Worm (Caenorhabditis elegans) whole organism, L3 larva: ENCODE data around the gene lin-5.

Experiments
- R02D3.7 ChIP-seq: fragments of 150-350 bp; optimal IDR thresholded peaks from 2 replicates; lab custom pipeline; 2014; ENCODE audit warnings: missing biosample characterization, missing genetic modification characterization
- aly-2 ChIP-seq: fragments of 150-350 bp; optimal IDR thresholded peaks from 2 replicates; lab custom pipeline; 2014; ENCODE audit warnings: missing biosample characterization, missing genetic modification characterization
- ceh-28 ChIP-seq: fragments of 150-350 bp; optimal IDR thresholded peaks from 2 replicates; lab custom pipeline; 2014; ENCODE audit warnings: missing biosample characterization, missing genetic modification reagents, missing genetic modification characterization
- ceh-82 ChIP-seq: fragments of 150-350 bp; optimal IDR thresholded peaks from 2 replicates; lab custom pipeline; 2014; ENCODE audit warnings: missing biosample characterization, missing genetic modification characterization
- daf-12 ChIP-seq: fragments of 150-350 bp; optimal IDR thresholded peaks from 2 replicates; lab custom pipeline; 2014; ENCODE audit warnings: missing biosample characterization, missing genetic modification reagents, missing genetic modification characterization
- egl-5 ChIP-seq: fragments of 150-350 bp; optimal IDR thresholded peaks from 2 replicates; lab custom pipeline; 2017; ENCODE audit warnings: missing biosample characterization, missing genetic modification reagents, missing genetic modification characterization, inconsistent platforms
- elt-1 ChIP-seq: fragments of 150-350 bp; optimal IDR thresholded peaks from 2 replicates; lab custom pipeline; 2014; ENCODE audit warnings: missing biosample characterization, missing genetic modification characterization
- elt-2 ChIP-seq: sonication (generic microtip); optimal IDR thresholded peaks from 2 replicates; lab custom pipeline; 2016; ENCODE audit warnings: missing genetic modification reagents, mild to moderate bottlenecking, missing genetic modification characterization, missing compliant biosample characterization
- elt-3 ChIP-seq, 3 experiments: fragments of 150-350 bp in 1 of 3; sonication (generic microtip) in 2 of 3; optimal IDR thresholded peaks; 2 replicates in 2 of 3; 4 replicates in 1 of 3; lab custom pipeline; 2014 to 2017; ENCODE audit warnings: missing biosample characterization in 3 of 3, missing genetic modification characterization in 3 of 3
- fkh-10 ChIP-seq: sonication (generic microtip); optimal IDR thresholded peaks from 2 replicates; lab custom pipeline; 2017; ENCODE audit warnings: missing biosample characterization, missing genetic modification reagents, missing genetic modification characterization
- fkh-2 ChIP-seq: fragments of 150-350 bp; optimal IDR thresholded peaks from 2 replicates; lab custom pipeline; 2014; ENCODE audit warnings: missing biosample characterization, missing genetic modification reagents, missing genetic modification characterization
- hmg-11 ChIP-seq: sonication (generic microtip); optimal IDR thresholded peaks from 2 replicates; lab custom pipeline; 2016; ENCODE audit warnings: missing genetic modification characterization, missing compliant biosample characterization
- lin-15B ChIP-seq: fragments of 150-350 bp; optimal IDR thresholded peaks from 2 replicates; lab custom pipeline; 2014; ENCODE audit warnings: missing biosample characterization, missing genetic modification characterization
- lin-39 ChIP-seq: fragments of 150-350 bp; optimal IDR thresholded peaks from 2 replicates; lab custom pipeline; 2018; ENCODE audit warnings: missing biosample characterization, missing genetic modification reagents, missing genetic modification characterization
- lsy-12 ChIP-seq: sonication (generic microtip); optimal IDR thresholded peaks from 2 replicates; lab custom pipeline; 2016; ENCODE audit warnings: mild to moderate bottlenecking, missing genetic modification characterization, missing compliant biosample characterization
- mdl-1 ChIP-seq: fragments of 150-350 bp; optimal IDR thresholded peaks from 2 replicates; lab custom pipeline; 2014; ENCODE audit warnings: missing biosample characterization, missing genetic modification characterization
- mml-1 ChIP-seq: fragments of 150-350 bp; sonication (generic microtip); optimal IDR thresholded peaks from 3 replicates; lab custom pipeline; 2014; ENCODE audit warnings: missing biosample characterization, missing genetic modification characterization
- nfya-1 ChIP-seq: sonication (generic microtip); optimal IDR thresholded peaks from 2 replicates; lab custom pipeline; 2017; ENCODE audit warnings: missing genetic modification characterization, mild to moderate bottlenecking, missing compliant biosample characterization, antibody characterized with exemption, moderate library complexity; ENCODE audit not compliant: insufficient read depth
- nhr-23 ChIP-seq: fragments of 150-350 bp; optimal IDR thresholded peaks from 2 replicates; lab custom pipeline; 2014; ENCODE audit warnings: missing biosample characterization, missing genetic modification reagents, missing genetic modification characterization
- nhr-25 ChIP-seq: sonication (generic microtip); optimal IDR thresholded peaks from 2 replicates; lab custom pipeline; 2017; ENCODE audit warnings: missing biosample characterization, missing genetic modification characterization
- nhr-28 ChIP-seq: fragments of 150-350 bp; optimal IDR thresholded peaks from 2 replicates; lab custom pipeline; 2014; ENCODE audit warnings: missing biosample characterization, missing genetic modification characterization
- nhr-77 ChIP-seq: fragments of 150-350 bp; optimal IDR thresholded peaks from 2 replicates; lab custom pipeline; 2014; ENCODE audit warnings: missing biosample characterization, missing genetic modification characterization
- pha-4 ChIP-seq: fragments of 150-350 bp; optimal IDR thresholded peaks from 2 replicates; lab custom pipeline; 2014; ENCODE audit warnings: missing biosample characterization, missing genetic modification reagents, missing genetic modification characterization
- pqm-1 ChIP-seq: fragments of 150-350 bp; optimal IDR thresholded peaks from 2 replicates; lab custom pipeline; 2017; ENCODE audit warnings: missing biosample characterization, missing genetic modification characterization, inconsistent platforms
- sea-2 ChIP-seq: fragments of 150-350 bp; sonication (generic microtip); optimal IDR thresholded peaks from 4 replicates; lab custom pipeline; 2014; ENCODE audit warnings: missing biosample characterization, missing genetic modification reagents, missing genetic modification characterization
- skn-1 ChIP-seq: fragments of 150-350 bp; optimal IDR thresholded peaks from 2 replicates; lab custom pipeline; 2014; ENCODE audit warnings: missing biosample characterization, missing genetic modification characterization
- snpc-4 ChIP-seq: fragments of 150-350 bp; optimal IDR thresholded peaks from 2 replicates; lab custom pipeline; 2014; ENCODE audit warnings: missing biosample characterization, missing genetic modification characterization
- unc-39 ChIP-seq: sonication (generic microtip); optimal IDR thresholded peaks from 4 replicates; lab custom pipeline; 2017; ENCODE audit warnings: missing biosample characterization, missing genetic modification characterization
- unc-62 ChIP-seq: fragments of 150-350 bp; sonication (generic microtip); optimal IDR thresholded peaks from 4 replicates; lab custom pipeline; 2014; ENCODE audit warnings: missing biosample characterization, missing genetic modification reagents, missing genetic modification characterization
- zag-1 ChIP-seq: fragments of 150-350 bp; optimal IDR thresholded peaks from 2 replicates; lab custom pipeline; 2014; ENCODE audit warnings: missing biosample characterization, missing genetic modification characterization
- ztf-11 ChIP-seq: fragments of 150-350 bp; optimal IDR thresholded peaks from 2 replicates; lab custom pipeline; 2014; ENCODE audit warnings: missing biosample characterization, missing genetic modification characterization
- ztf-4 ChIP-seq: fragments of 150-350 bp; optimal IDR thresholded peaks from 2 replicates; lab custom pipeline; 2014; ENCODE audit warnings: missing biosample characterization, missing genetic modification characterization

The lin-5 gene

DNA sequence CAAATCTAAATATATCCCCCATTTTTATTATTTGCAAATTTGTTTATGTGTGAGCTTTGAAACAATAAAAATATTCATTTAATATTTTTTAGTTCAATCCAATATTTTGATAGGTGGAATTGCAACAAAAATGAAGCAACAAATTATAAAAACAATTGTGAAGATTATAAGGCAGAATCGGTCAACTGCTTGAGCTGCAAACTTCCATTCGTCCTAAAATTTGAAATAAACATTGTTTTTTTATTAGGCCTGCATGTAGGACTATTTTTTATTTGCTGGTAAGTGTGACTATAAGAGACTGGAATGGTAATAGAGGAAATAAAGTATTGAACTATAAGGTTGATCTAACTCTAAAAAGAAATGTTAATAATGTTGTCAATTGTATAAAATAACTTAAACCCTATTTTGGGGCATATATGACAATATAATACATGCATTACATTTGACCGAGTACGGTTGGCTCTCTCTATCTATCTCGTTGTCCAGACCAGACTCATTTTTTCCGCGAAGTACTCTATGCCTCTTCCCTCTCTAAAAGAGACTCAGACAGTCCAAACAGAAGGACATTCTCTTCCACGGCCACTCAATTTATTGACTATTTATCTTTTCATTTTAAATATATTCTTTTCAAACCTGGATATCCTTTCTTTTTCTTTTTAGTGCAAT lies 14.7 kb upstream of the lin-5 start, which contains the start of gene T09A5.4:
Gene T09A5.4 (plus strand): TSS at position 616 of the 666 bp plus-strand sequence.
- TF ChIP-seq nfya-1 (peak; percentile 30), pha-4 (peak; percentile 35), fkh-2 (tag; lab: Kevin White, UChicago) (no peak)

DNA sequence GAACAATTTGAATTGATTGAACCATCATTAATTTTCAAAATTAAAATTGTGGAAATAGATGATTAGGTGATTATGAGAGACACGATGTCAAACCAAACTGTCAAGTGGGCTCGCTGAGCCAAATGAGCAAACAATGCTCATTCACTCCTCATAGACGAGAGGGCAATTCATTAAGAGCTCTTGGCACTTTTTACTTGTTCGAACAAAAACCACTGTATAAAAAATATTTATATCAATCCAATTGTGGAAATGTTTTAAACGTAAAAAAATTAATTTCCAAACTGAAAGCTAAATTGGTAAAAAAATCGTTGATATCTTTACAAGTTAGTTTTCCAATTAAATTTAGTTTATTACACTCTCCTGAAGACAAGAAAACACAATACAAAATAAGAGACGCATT lies 10.7 kb upstream of the lin-5 start, which contains the start of gene acr-7:
Gene acr-7 (minus strand): TSS at position 101 of the 400 bp plus-strand sequence.
- TF ChIP-seq elt-1 (no peak), nfya-1 (no peak), aly-2 (tag; lab: Kevin White, UChicago) (no peak), ceh-28 (tag; lab: Kevin White, UChicago) (no peak), snpc-4 (tag; lab: Kevin White, UChicago) (no peak), lin-15B (tag; lab: Kevin White, UChicago) (no peak)

DNA sequence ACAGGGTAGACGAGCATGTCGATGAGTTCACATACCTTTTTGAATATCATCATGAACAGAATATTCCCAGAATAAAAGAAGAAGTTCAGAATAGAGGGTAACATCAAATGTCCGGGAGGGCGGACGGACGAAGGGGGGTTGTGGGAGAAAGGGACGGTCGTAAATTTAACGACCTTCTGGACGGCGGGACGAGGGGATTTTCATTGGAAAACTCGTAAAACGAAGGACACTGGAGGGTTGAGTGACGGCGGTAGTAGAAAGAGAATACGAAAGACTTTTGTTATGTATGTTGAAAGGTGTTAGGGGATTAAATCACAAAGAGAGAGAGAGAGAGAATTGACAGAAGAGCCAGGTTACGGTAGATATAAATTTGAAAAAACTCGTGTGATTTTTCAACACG lies 9.8 kb upstream of the lin-5 start:
- TF ChIP-seq egl-5 (peak; percentile 98), nhr-25 (tag; lab: Kevin White, UChicago) (peak; percentile 19), R02D3.7 (tag; lab: Kevin White, UChicago) (no peak)

DNA sequence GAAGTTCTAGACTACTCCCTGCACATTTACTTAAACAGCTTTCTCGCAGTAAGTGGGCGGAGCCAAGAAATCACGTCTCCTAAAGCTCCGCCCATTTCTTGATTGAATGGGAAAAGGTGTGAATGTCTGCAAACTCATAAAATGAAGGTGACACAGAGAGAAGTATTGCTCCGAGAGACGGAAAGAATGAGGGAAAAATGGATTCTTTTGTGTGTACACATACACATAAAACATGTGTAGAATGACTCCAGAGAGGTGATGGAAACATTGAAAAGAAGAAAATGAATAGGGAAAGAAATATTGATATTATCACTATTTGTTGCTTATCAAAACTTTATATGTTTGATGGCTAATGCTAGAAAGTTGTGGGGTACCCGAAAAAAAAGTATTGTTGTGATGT lies 8.9 kb upstream of the lin-5 start:
- TF ChIP-seq pha-4, result peak; percentile 62
- TF ChIP-seq elt-2, result peak; percentile 50
- peak; percentile 75 for TF ChIP-seq egl-5
- TF ChIP-seq mdl-1 (tag; lab: Kevin White, UChicago), result no peak

DNA sequence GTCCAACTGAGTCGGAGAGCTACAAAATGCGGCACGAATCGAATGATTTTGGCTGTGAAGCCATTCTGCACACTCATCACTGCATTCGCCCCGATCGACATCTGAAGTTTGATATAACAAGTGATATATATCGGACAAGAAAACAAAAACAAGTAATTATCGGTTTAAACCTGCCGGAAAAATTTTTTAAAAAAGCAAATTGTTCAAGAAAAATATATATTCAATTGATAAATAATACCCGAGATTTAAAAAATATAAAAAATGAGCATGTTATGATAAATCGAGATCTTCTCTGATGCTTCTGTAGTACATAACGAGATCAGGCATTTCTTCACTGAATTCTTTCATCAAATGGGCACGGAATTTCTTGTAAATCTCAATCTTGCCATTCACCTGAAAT lies 6.7 kb upstream of the lin-5 start, which contains the start of gene T09A5.5:
Gene T09A5.5 (minus strand): TSS at position 101 of the 400 bp plus-strand sequence.
- TF ChIP-seq ztf-11 (tag; lab: Kevin White, UChicago) (no peak), R02D3.7 (tag; lab: Kevin White, UChicago) (no peak), pqm-1 (no peak), ztf-4 (tag; lab: Kevin White, UChicago) (no peak), fkh-2 (tag; lab: Kevin White, UChicago) (no peak), mdl-1 (tag; lab: Kevin White, UChicago) (no peak)

DNA sequence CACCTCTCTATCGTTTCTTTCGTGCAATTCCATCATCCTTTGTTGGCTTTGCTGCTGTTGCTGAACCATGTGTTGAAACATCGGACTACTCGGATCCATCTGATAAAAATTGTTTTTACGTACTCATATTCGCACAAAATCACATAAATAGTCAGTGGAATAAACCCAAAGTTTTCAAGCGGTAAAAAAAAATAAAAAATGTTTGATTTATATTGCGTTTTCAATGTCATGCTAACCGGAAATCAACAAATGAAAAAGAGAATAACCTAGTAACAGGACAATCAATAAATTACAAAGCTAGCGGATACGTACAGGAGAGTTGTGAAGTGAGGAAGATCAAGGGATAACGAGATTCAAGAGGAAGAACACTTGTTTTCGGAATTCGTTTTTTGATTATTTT lies 5.4 kb upstream of the lin-5 start, which contains the start of gene mdt-10:
Gene mdt-10 (minus strand): TSS at position 101 of the 400 bp plus-strand sequence.
- TF ChIP-seq elt-3 (tag; optimal IDR thresholded peaks at IDR 0.05; lab: Kevin White, UChicago) (no peak), lsy-12 (tag; lab: Kevin White, UChicago) (no peak), ceh-82 (no peak), pha-4 (no peak), nhr-23 (no peak), ceh-28 (tag; lab: Kevin White, UChicago) (no peak), unc-39 (tag; lab: Kevin White, UChicago) (no peak), unc-62 (GFP tag; lab: Kevin White, UChicago) (no peak), lin-39 (tag; lab: Kevin White, UChicago) (no peak), aly-2 (tag; lab: Kevin White, UChicago) (no peak), daf-12 (tag; lab: Kevin White, UChicago) (no peak), sea-2 (no peak), skn-1 (tag; lab: Kevin White, UChicago) (no peak), mml-1 (no peak), pqm-1 (no peak), zag-1 (tag; lab: Kevin White, UChicago) (no peak), nhr-25 (tag; lab: Kevin White, UChicago) (no peak), nhr-77 (tag; lab: Kevin White, UChicago) (no peak), snpc-4 (tag; lab: Kevin White, UChicago) (no peak), elt-2 (no peak)

DNA sequence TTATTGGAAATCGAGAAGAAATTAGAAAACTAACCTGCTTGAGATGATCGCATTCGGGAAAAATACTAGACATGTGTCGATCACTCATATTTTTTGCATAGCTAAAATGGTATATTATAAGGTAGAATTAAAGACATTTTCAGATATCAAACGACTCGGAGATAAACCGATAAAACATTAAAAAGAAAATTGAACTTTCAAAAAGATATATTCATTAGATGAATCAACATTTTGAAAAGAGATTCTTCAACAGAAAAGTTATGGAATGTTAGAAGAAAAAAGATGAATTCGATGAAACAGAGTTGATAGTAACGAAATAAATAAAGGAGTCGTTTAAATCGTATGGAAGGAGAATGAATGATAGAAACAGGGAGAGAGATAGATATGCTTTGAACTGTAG lies 4.8 kb upstream of the lin-5 start, which contains the start of gene mdmh-35:
Gene mdmh-35 (minus strand): TSS at position 101 of the 400 bp plus-strand sequence.
- TF ChIP-seq elt-2 (no peak), fkh-10 (GFP tag; lab: Kevin White, UChicago) (no peak), mdl-1 (tag; lab: Kevin White, UChicago) (no peak), nhr-25 (tag; lab: Kevin White, UChicago) (no peak), hmg-11 (tag; lab: Kevin White, UChicago) (no peak), fkh-2 (tag; lab: Kevin White, UChicago) (no peak), sea-2 (no peak), ceh-28 (tag; lab: Kevin White, UChicago) (no peak), nhr-28 (tag; lab: Kevin White, UChicago) (no peak)
